Fruit fly (Drosophila melanogaster): ENCODE results near the gene Tdh.

Gene Tdh

DNA sequence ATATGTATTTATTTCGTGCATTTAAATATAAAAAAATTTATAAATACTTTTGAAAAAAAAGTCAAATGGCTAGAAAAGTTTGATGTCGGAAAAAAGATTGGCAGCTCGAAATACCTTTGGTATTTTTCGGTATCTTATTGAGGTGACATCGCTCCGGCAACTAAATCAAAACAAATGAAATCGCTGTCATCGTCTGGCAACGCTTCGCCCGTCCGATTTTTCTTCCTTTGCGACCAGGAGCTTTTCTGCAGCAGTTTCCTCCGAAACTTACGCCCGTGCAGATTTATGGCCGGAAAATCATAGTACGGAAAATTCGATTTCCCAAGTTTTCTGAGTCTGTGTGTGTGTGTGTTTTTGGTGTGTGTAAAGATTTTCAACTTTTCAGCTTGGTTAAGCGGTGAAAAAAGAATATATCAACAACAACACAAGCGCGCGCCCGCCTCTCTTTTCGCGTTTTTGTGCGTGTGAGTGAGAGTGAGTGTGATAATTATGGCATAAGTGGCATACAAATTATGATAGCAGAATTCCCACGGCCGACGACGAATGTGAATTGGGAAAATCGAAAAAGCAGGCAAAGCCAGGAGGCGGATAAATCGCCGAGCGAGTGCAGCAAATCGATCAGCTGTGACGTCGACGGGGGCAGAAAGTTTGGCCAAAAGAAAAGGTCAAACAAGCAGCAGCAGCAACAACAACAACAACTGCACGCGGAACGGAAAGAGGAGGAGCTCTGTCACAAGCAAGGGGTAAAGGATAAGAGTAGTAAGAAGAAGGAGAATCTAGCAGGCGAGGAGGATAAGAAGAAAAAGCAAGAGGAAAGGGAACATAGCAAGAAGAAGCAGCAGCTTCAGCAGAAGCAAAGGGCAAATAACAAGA lies 30.6 kb downstream of the Tdh start, which contains the start of gene CG32425 (continued):
- TF ChIP-seq PHDP (tag; optimal IDR thresholded peaks at IDR 0.05) (no peak), seq (GFP tag; IDR thresholded peaks at IDR 0.05) (no peak), CG15011 (GFP tag; optimal IDR thresholded peaks at IDR 0.05) (no peak), gfzf (GFP tag; optimal IDR thresholded peaks at IDR 0.05) (peak; percentile 47), gcm2 (GFP tag; optimal IDR thresholded peaks at IDR 0.05) (no peak), CG6272 (GFP tag; IDR thresholded peaks at IDR 0.05) (no peak), CG4328 (GFP tag; optimal IDR thresholded peaks at IDR 0.05) (no peak), CG12071 (GFP tag; optimal IDR thresholded peaks at IDR 0.05) (no peak), Nf-YB (GFP tag; optimal IDR thresholded peaks at IDR 0.05) (no peak), pros (GFP tag; optimal IDR thresholded peaks at IDR 0.05) (no peak), tx (GFP tag; optimal IDR thresholded peaks at IDR 0.05) (no peak), pan (optimal IDR thresholded peaks at IDR 0.05) (no peak), pan (GFP tag; optimal IDR thresholded peaks at IDR 0.05 in 1 of 2, IDR thresholded peaks at IDR 0.05 in 1 of 2) (no peak), tgo (GFP tag; IDR thresholded peaks at IDR 0.05) (no peak), CG12769 (tag; optimal IDR thresholded peaks at IDR 0.05) (peak; percentile 7), esg (GFP tag; conservative IDR thresholded peaks at IDR 0.05) (no peak), dmrt11E (tag; optimal IDR thresholded peaks at IDR 0.05) (no peak), CkIIα-i1 (GFP tag; IDR thresholded peaks at IDR 0.05) (no peak), wor (GFP tag; IDR thresholded peaks at IDR 0.05) (no peak), CG18764 (GFP tag; optimal IDR thresholded peaks at IDR 0.05) (no peak), Ravus (GFP tag; IDR thresholded peaks at IDR 0.05) (no peak), nerfin-2 (GFP tag; IDR thresholded peaks at IDR 0.05; ENCODE audit: partially characterized antibody) (no peak), Kr (GFP tag; optimal IDR thresholded peaks at IDR 0.05) (no peak), Drgx (GFP tag; IDR thresholded peaks at IDR 0.05) (no peak), ap (GFP tag; IDR thresholded peaks at IDR 0.05) (no peak), fd64A (GFP tag; optimal IDR thresholded peaks at IDR 0.05) (no peak), CG30431 (GFP tag; optimal IDR thresholded peaks at IDR 0.05) (no peak), NC2β (GFP tag; optimal IDR thresholded peaks at IDR 0.05) (no peak), Usf (GFP tag; optimal IDR thresholded peaks at IDR 0.05) (no peak), CG18619 (GFP tag; optimal IDR thresholded peaks at IDR 0.05) (no peak), hkb (optimal IDR thresholded peaks at IDR 0.05) (no peak), hkb (GFP tag; IDR thresholded peaks at IDR 0.05) (no peak), CG9215 (GFP tag; IDR thresholded peaks at IDR 0.05) (no peak), CG8359 (GFP tag; optimal IDR thresholded peaks at IDR 0.05; ENCODE audit: borderline replicate concordance) (no peak), CG12155 (GFP tag; optimal IDR thresholded peaks at IDR 0.05) (no peak), CG9932 (GFP tag; IDR thresholded peaks at IDR 0.05) (peak; percentile 35; the same call in 1 of the 2 replicates), Nf-YC (tag; optimal IDR thresholded peaks at IDR 0.05) (peak; percentile 25), CG9876 (GFP tag; optimal IDR thresholded peaks at IDR 0.05) (no peak), peb (GFP tag; IDR thresholded peaks at IDR 0.05) (no peak), bbx (GFP tag; IDR thresholded peaks at IDR 0.05; ENCODE audit: partially characterized antibody) (peak; percentile 54), insv (GFP tag; optimal IDR thresholded peaks at IDR 0.05) (no peak), CG12659 (GFP tag; optimal IDR thresholded peaks at IDR 0.05) (peak; percentile 55), Atf-2 (GFP tag; optimal IDR thresholded peaks at IDR 0.05) (no peak), inv (GFP tag; IDR thresholded peaks at IDR 0.05; ENCODE audit: partially characterized antibody) (no peak), CG11504 (tag; optimal IDR thresholded peaks at IDR 0.05) (peak; percentile 46), sqz (GFP tag; optimal IDR thresholded peaks at IDR 0.05) (no peak), CG8281 (tag; optimal IDR thresholded peaks at IDR 0.05) (peak; percentile 3), CG3163 (GFP tag; optimal IDR thresholded peaks at IDR 0.05) (no peak), MTF-1 (GFP tag; optimal IDR thresholded peaks at IDR 0.05; ENCODE audit: borderline replicate concordance) (no peak), CG10274 (GFP tag; optimal IDR thresholded peaks at IDR 0.05) (no peak)
